Fruit fly (Drosophila melanogaster) whole organism, embryonic: ENCODE results near the gene BCL7-like.

ENCODE experiments used
- Atf-2 ChIP-seq: fragments of 200-800 bp; sonication (Bioruptor generic); optimal IDR thresholded peaks from 2 replicates; lab custom pipeline; 2016; ENCODE audit warnings: missing biosample characterization, missing genetic modification characterization
- CG10979 ChIP-seq: fragments of 200-800 bp; sonication (Bioruptor generic); optimal IDR thresholded peaks from 2 replicates; lab custom pipeline; 2018; ENCODE audit warnings: missing biosample characterization, mild to moderate bottlenecking, missing genetic modification characterization, moderate library complexity
- CG11247 ChIP-seq: fragments of 200-800 bp; sonication (Bioruptor generic); IDR thresholded peaks from 2 replicates; pipeline ENCODE4 v1.3.6; 2022; ENCODE audit warnings: missing biosample characterization, missing genetic modification characterization
- CG13894 ChIP-seq: fragments of 200-800 bp; sonication (Bioruptor generic); optimal IDR thresholded peaks from 3 replicates; lab custom pipeline; 2018; ENCODE audit warnings: missing biosample characterization, mild to moderate bottlenecking, missing genetic modification characterization, moderate library complexity
- CG16779 ChIP-seq: fragments of 200-800 bp; sonication (Bioruptor generic); IDR thresholded peaks from 2 replicates; pipeline ENCODE4 v1.3.6; 2022; ENCODE audit warnings: missing biosample characterization, missing genetic modification characterization
- CG16813 ChIP-seq: fragments of 200-800 bp; sonication (Bioruptor generic); IDR thresholded peaks from 3 replicates; pipeline ENCODE4 v1.3.6; 2022; ENCODE audit warnings: missing biosample characterization, missing genetic modification characterization; ENCODE audit not compliant: partially characterized antibody
- CG16815 ChIP-seq: fragments of 200-800 bp; sonication (Bioruptor generic); optimal IDR thresholded peaks from 3 replicates; lab custom pipeline; 2017; ENCODE audit warnings: missing biosample characterization, mild to moderate bottlenecking, missing genetic modification characterization
- CG17359 ChIP-seq: fragments of 200-800 bp; sonication (Bioruptor generic); optimal IDR thresholded peaks from 3 replicates; lab custom pipeline; 2018; ENCODE audit warnings: missing biosample characterization, mild to moderate bottlenecking, missing genetic modification characterization, moderate library complexity
- CG17912 ChIP-seq: fragments of 200-800 bp; sonication (Bioruptor generic); optimal IDR thresholded peaks from 2 replicates; lab custom pipeline; 2018; ENCODE audit warnings: missing biosample characterization, mild to moderate bottlenecking, missing genetic modification characterization
- CG1832 ChIP-seq: fragments of 200-800 bp; sonication (Bioruptor generic); optimal IDR thresholded peaks from 2 replicates; lab custom pipeline; 2017; ENCODE audit warnings: missing biosample characterization, mild to moderate bottlenecking, missing genetic modification characterization, inconsistent platforms
- CG31365 ChIP-seq: fragments of 200-800 bp; sonication (Bioruptor generic); optimal IDR thresholded peaks from 2 replicates; lab custom pipeline; 2018; ENCODE audit warnings: missing biosample characterization, mild to moderate bottlenecking, missing genetic modification characterization
- CG3163 ChIP-seq: fragments of 200-800 bp; sonication (Bioruptor generic); optimal IDR thresholded peaks from 3 replicates; lab custom pipeline; 2016; ENCODE audit warnings: missing biosample characterization, missing genetic modification characterization
- CG3838 ChIP-seq: fragments of 200-800 bp; sonication (Bioruptor generic); optimal IDR thresholded peaks from 3 replicates; lab custom pipeline; 2016; ENCODE audit warnings: missing biosample characterization, missing genetic modification characterization
- CG5245 ChIP-seq: fragments of 200-800 bp; sonication (Bioruptor generic); optimal IDR thresholded peaks from 3 replicates; lab custom pipeline; 2016; ENCODE audit warnings: missing biosample characterization, missing genetic modification characterization
- CG6689 ChIP-seq: fragments of 200-800 bp; sonication (Bioruptor generic); IDR thresholded peaks from 2 replicates; pipeline ENCODE4 v1.3.6; 2022; ENCODE audit warnings: missing biosample characterization, missing genetic modification characterization
- CG6765 ChIP-seq: fragments of 200-800 bp; sonication (Bioruptor generic); optimal IDR thresholded peaks from 3 replicates; lab custom pipeline; 2017; ENCODE audit warnings: missing biosample characterization, mild to moderate bottlenecking, missing genetic modification characterization
- CG6791 ChIP-seq: fragments of 200-800 bp; sonication (Bioruptor generic); IDR thresholded peaks from 3 replicates; pipeline ENCODE4 v1.3.6; 2022; ENCODE audit warnings: missing biosample characterization, missing genetic modification characterization; ENCODE audit not compliant: partially characterized antibody
- CG8388 ChIP-seq: fragments of 200-800 bp; sonication (Bioruptor generic); optimal IDR thresholded peaks from 2 replicates; lab custom pipeline; 2019; ENCODE audit warnings: missing biosample characterization, mild to moderate bottlenecking, missing genetic modification characterization, moderate library complexity
- D ChIP-seq, 2 experiments: fragments of 200-800 bp in 1 of 2; fragments of >200 bp in 1 of 2; sonication (Bioruptor generic) in 1 of 2; optimal IDR thresholded peaks; 2 replicates in 1 of 2; 3 replicates in 1 of 2; lab custom pipeline; 2017; ENCODE audit warnings: mild to moderate bottlenecking in 1 of 2, missing biosample characterization in 1 of 2, missing genetic modification characterization in 1 of 2, missing genetic modification reagents in 1 of 2
- Doc3 ChIP-seq: fragments of 200-800 bp; sonication (Bioruptor generic); IDR thresholded peaks from 3 replicates; pipeline ENCODE4 v1.3.6; 2022; ENCODE audit warnings: missing biosample characterization, missing genetic modification characterization; ENCODE audit not compliant: partially characterized antibody
- Gsc ChIP-seq: fragments of 200-800 bp; sonication (Bioruptor generic); IDR thresholded peaks from 2 replicates; pipeline ENCODE4 v1.3.6; 2022; ENCODE audit warnings: missing biosample characterization, missing genetic modification characterization
- Hmx ChIP-seq: fragments of 200-800 bp; sonication (Bioruptor generic); optimal IDR thresholded peaks from 2 replicates; lab custom pipeline; 2016; ENCODE audit warnings: missing biosample characterization, missing genetic modification characterization
- Hr78 ChIP-seq, 2 experiments: fragments of 200-800 bp in 1 of 2; fragments of >200 bp in 1 of 2; sonication (Bioruptor generic) in 1 of 2; optimal IDR thresholded peaks; 2 replicates each; lab custom pipeline; 2017 to 2019; ENCODE audit warnings: missing biosample characterization in 2 of 2, missing genetic modification characterization in 2 of 2, mild to moderate bottlenecking in 1 of 2, moderate library complexity in 1 of 2
- NC2α ChIP-seq: fragments of 200-800 bp; sonication (Bioruptor generic); optimal IDR thresholded peaks from 2 replicates; lab custom pipeline; 2016; ENCODE audit warnings: missing biosample characterization, missing genetic modification characterization
- Nf-YA ChIP-seq: fragments of 200-800 bp; sonication (Bioruptor generic); IDR thresholded peaks from 2 replicates; pipeline ENCODE4 v1.3.6; 2022; ENCODE audit warnings: missing biosample characterization, missing genetic modification characterization
- Ravus ChIP-seq: fragments of 200-800 bp; sonication (Bioruptor generic); IDR thresholded peaks from 2 replicates; pipeline ENCODE4 v1.3.6; 2022; ENCODE audit warnings: missing biosample characterization, missing genetic modification characterization
- Rfx ChIP-seq: fragments of 200-800 bp; sonication (Bioruptor generic); IDR thresholded peaks from 2 replicates; pipeline ENCODE4 v1.3.6; 2022; ENCODE audit warnings: missing biosample characterization, missing genetic modification characterization
- Scr ChIP-seq: fragments of 200-800 bp; sonication (Bioruptor generic); IDR thresholded peaks from 2 replicates; pipeline ENCODE4 v1.3.6; 2022; ENCODE audit warnings: missing biosample characterization, missing genetic modification characterization; ENCODE audit not compliant: partially characterized antibody
- aop ChIP-seq: fragments of 200-800 bp; sonication (Bioruptor generic); IDR thresholded peaks from 2 replicates; pipeline ENCODE4 v1.3.6; 2022; ENCODE audit warnings: missing biosample characterization, missing genetic modification characterization
- az2 ChIP-seq: fragments of 200-800 bp; sonication (Bioruptor generic); optimal IDR thresholded peaks from 3 replicates; lab custom pipeline; 2016; ENCODE audit warnings: missing biosample characterization, missing genetic modification characterization
- br ChIP-seq: fragments of >200 bp; optimal IDR thresholded peaks from 2 replicates; lab custom pipeline; 2017
- crc ChIP-seq: fragments of 200-800 bp; sonication (Bioruptor generic); optimal IDR thresholded peaks from 2 replicates; lab custom pipeline; 2016; ENCODE audit warnings: missing biosample characterization, missing genetic modification characterization
- dysf ChIP-seq: fragments of 200-800 bp; sonication (Bioruptor generic); IDR thresholded peaks from 3 replicates; pipeline ENCODE4 v1.3.6; 2022; ENCODE audit warnings: missing biosample characterization, missing genetic modification characterization
- eve ChIP-seq, 2 experiments: fragments of >200 bp; optimal IDR thresholded peaks; 2 replicates each; lab custom pipeline; 2017; ENCODE audit warnings: missing biosample characterization in 2 of 2, missing genetic modification characterization in 2 of 2
- eyg ChIP-seq: fragments of 200-800 bp; sonication (Bioruptor generic); optimal IDR thresholded peaks from 3 replicates; lab custom pipeline; 2016; ENCODE audit warnings: missing biosample characterization, missing genetic modification characterization
- gsb-n ChIP-seq: fragments of 200-800 bp; sonication (Bioruptor generic); optimal IDR thresholded peaks from 3 replicates; lab custom pipeline; 2018; ENCODE audit warnings: missing biosample characterization, mild to moderate bottlenecking, missing genetic modification characterization
- kay ChIP-seq: fragments of 200-800 bp; sonication (Bioruptor generic); optimal IDR thresholded peaks from 2 replicates; lab custom pipeline; 2016; ENCODE audit warnings: missing biosample characterization, missing genetic modification characterization
- nerfin-1 ChIP-seq: fragments of 200-800 bp; sonication (Bioruptor generic); optimal IDR thresholded peaks from 3 replicates; lab custom pipeline; 2019; ENCODE audit warnings: missing biosample characterization, mild to moderate bottlenecking, missing genetic modification characterization, moderate library complexity
- onecut ChIP-seq: fragments of 200-800 bp; sonication (Bioruptor generic); IDR thresholded peaks from 2 replicates; pipeline ENCODE4 v1.3.6; 2022; ENCODE audit warnings: missing biosample characterization, missing genetic modification characterization
- otp ChIP-seq: fragments of 200-800 bp; sonication (Bioruptor generic); IDR thresholded peaks from 3 replicates; pipeline ENCODE4, ENCODE4 v1.3.6; 2022; ENCODE audit warnings: missing biosample characterization, missing genetic modification characterization
- p53 ChIP-seq: fragments of 200-800 bp; sonication (Bioruptor generic); optimal IDR thresholded peaks from 2 replicates; lab custom pipeline; 2016; ENCODE audit warnings: missing biosample characterization, missing genetic modification characterization
- pum ChIP-seq: fragments of 200-800 bp; sonication (Bioruptor generic); optimal IDR thresholded peaks from 2 replicates; lab custom pipeline; 2016; ENCODE audit warnings: missing biosample characterization, missing genetic modification characterization
- sens-2 ChIP-seq: fragments of 200-800 bp; sonication (Bioruptor generic); IDR thresholded peaks from 2 replicates; pipeline ENCODE4 v1.3.6; 2022; ENCODE audit warnings: missing biosample characterization, missing genetic modification characterization
- sna ChIP-seq: fragments of 200-800 bp; sonication (Bioruptor generic); IDR thresholded peaks from 2 replicates; pipeline ENCODE4 v1.3.6; 2022; ENCODE audit warnings: missing biosample characterization, missing genetic modification characterization; ENCODE audit not compliant: partially characterized antibody
- sr ChIP-seq: fragments of 200-800 bp; sonication (Bioruptor generic); IDR thresholded peaks from 3 replicates; pipeline ENCODE4 v1.3.6; 2022; ENCODE audit warnings: missing biosample characterization, missing genetic modification characterization
- tio ChIP-seq: fragments of 200-800 bp; sonication (Bioruptor generic); optimal IDR thresholded peaks from 2 replicates; lab custom pipeline; 2017; ENCODE audit warnings: missing biosample characterization, missing genetic modification characterization, inconsistent platforms
- ttk ChIP-seq: fragments of 200-800 bp; sonication (Bioruptor generic); IDR thresholded peaks from 2 replicates; pipeline ENCODE4 v2.1.2; 2022; ENCODE audit warnings: missing biosample characterization, missing genetic modification characterization
- tup ChIP-seq: fragments of 200-800 bp; sonication (Bioruptor generic); optimal IDR thresholded peaks from 2 replicates; lab custom pipeline; 2016; ENCODE audit warnings: missing biosample characterization, mild to moderate bottlenecking, missing genetic modification characterization, moderate library complexity
- unpg ChIP-seq: fragments of 200-800 bp; sonication (Bioruptor generic); optimal IDR thresholded peaks from 3 replicates; lab custom pipeline; 2018; ENCODE audit warnings: missing biosample characterization, mild to moderate bottlenecking, missing genetic modification characterization, moderate library complexity
- wek ChIP-seq: fragments of 200-800 bp; sonication (Bioruptor generic); optimal IDR thresholded peaks from 3 replicates; lab custom pipeline; 2018; ENCODE audit warnings: missing biosample characterization, mild to moderate bottlenecking, missing genetic modification characterization, moderate library complexity

BCL7-like gene

dm6 chrX:9355996-9356708 lies at the start of gene BCL7-like, which contains the start of gene Zdhhc8 (continued):
- TF ChIP-seq Doc3 (GFP tag; lab: Robert Waterston, UW) (peak; percentile 92), Ravus (GFP tag; lab: Robert Waterston, UW) (no peak), CG6791 (GFP tag; lab: Robert Waterston, UW) (peak; percentile 98), sr (no peak), gsb-n (no peak), CG1832 (GFP tag; lab: Kevin White, UChicago) (no peak), CG11247 (GFP tag; lab: Robert Waterston, UW) (no peak), onecut (GFP tag; lab: Robert Waterston, UW) (no peak), Rfx (peak; percentile 48), Hr78 (GFP tag; optimal IDR thresholded peaks at IDR 0.05; lab: Kevin White, UChicago) (no peak), NC2α (no peak), CG17912 (GFP tag; lab: Kevin White, UChicago) (no peak), pum (GFP tag; lab: Kevin White, UChicago) (peak; percentile 45), CG3838 (GFP tag; lab: Kevin White, UChicago) (peak; percentile 1), az2 (GFP tag; lab: Kevin White, UChicago) (peak; percentile 44), otp (GFP tag; lab: Robert Waterston, UW) (no peak), Gsc (GFP tag; lab: Robert Waterston, UW) (no peak), crc (GFP tag; lab: Kevin White, UChicago) (no peak), tio (GFP tag; lab: Kevin White, UChicago) (no peak), wek (no peak), CG10979 (tag; lab: Kevin White, UChicago) (no peak), br (lab: Kevin White, UChicago) (no peak), Scr (GFP tag; lab: Robert Waterston, UW) (peak; percentile 98), CG16813 (GFP tag; lab: Robert Waterston, UW) (peak; percentile 99), sens-2 (GFP tag; lab: Robert Waterston, UW) (no peak), CG16779 (GFP tag; lab: Robert Waterston, UW) (no peak), unpg (no peak), eve (GFP tag; optimal IDR thresholded peaks at IDR 0.05; lab: Kevin White, UChicago) (no peak), CG6689 (no peak), CG3163 (GFP tag; lab: Kevin White, UChicago) (no peak), tup (GFP tag; lab: Kevin White, UChicago) (no peak), kay (GFP tag; lab: Kevin White, UChicago) (no peak), Atf-2 (GFP tag; lab: Kevin White, UChicago) (no peak), Hmx (GFP tag; lab: Kevin White, UChicago) (no peak), CG17359 (no peak), dysf (GFP tag; lab: Robert Waterston, UW) (no peak), aop (GFP tag; lab: Robert Waterston, UW) (no peak), CG8388 (GFP tag; lab: Kevin White, UChicago) (peak; percentile 59), ttk (GFP tag; lab: Robert Waterston, UW) (no peak), CG6765 (GFP tag; lab: Kevin White, UChicago) (no peak), CG16815 (GFP tag; lab: Kevin White, UChicago) (no peak), CG13894 (peak; percentile 11), nerfin-1 (tag; lab: Kevin White, UChicago) (no peak), D (optimal IDR thresholded peaks at IDR 0.05; lab: Kevin White, UChicago) (peak; percentile 28), D (GFP tag; optimal IDR thresholded peaks at IDR 0.05; lab: Kevin White, UChicago) (no peak), CG31365 (tag; lab: Kevin White, UChicago) (no peak), eyg (GFP tag; lab: Kevin White, UChicago) (no peak), sna (GFP tag; lab: Robert Waterston, UW) (peak; percentile 95), CG5245 (GFP tag; lab: Kevin White, UChicago) (no peak), p53 (GFP tag; lab: Kevin White, UChicago) (no peak), Nf-YA (GFP tag; lab: Robert Waterston, UW) (no peak)
